Worm (Caenorhabditis elegans): ENCODE measurements around the gene B0281.4.

DNA sequence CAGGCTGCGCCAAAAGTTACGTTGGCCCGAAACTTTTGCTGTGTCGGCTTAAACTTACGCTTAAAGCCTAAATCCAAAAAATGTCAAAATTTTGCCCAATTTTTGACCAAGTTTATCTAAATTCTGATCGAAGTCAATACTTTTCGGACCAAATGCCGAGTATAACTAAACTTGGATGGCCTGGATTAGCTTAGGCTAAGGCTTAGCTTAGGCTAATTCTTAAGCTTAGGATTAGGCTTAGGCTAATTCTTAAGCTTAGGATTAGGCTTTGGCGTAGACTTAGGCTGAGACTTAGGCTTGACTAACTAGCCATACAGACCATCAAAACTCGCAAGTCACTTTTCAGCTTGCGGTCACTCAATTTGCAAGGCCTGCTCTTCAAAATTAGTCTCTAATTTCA, 37.5 kb upstream of the B0281.4 start:
- TF ChIP-seq ceh-22 (tag; optimal IDR thresholded peaks at IDR 0.05) (no peak), che-1 (tag; optimal IDR thresholded peaks at IDR 0.05) (no peak), pag-3 (tag; optimal IDR thresholded peaks at IDR 0.05; ENCODE audit: borderline replicate concordance) (no peak), ceh-18 (tag; optimal IDR thresholded peaks at IDR 0.05) (no peak), lin-11 (tag; optimal IDR thresholded peaks at IDR 0.05) (no peak), nhr-11 (tag; optimal IDR thresholded peaks at IDR 0.05) (no peak), F13H6.1 (tag; optimal IDR thresholded peaks at IDR 0.05) (no peak), ceh-2 (tag; optimal IDR thresholded peaks at IDR 0.05) (no peak), hlh-8 (tag; optimal IDR thresholded peaks at IDR 0.05) (no peak), fkh-6 (tag; optimal IDR thresholded peaks at IDR 0.05) (no peak), unc-3 (GFP tag; conservative IDR thresholded peaks at IDR 0.05) (no peak), unc-3 (tag; optimal IDR thresholded peaks at IDR 0.05) (no peak), ceh-9 (tag; optimal IDR thresholded peaks at IDR 0.05) (no peak)
